Worm (Caenorhabditis elegans): ENCODE data around the gene C50E3.6.

ce11 chrV:7595132-7595531 lies 4.8 kb upstream of the C50E3.6 start:
- no peak for TF ChIP-seq lin-15B (tag; optimal IDR thresholded peaks at IDR 0.05)
- no peak for TF ChIP-seq ZK546.5 (tag; optimal IDR thresholded peaks at IDR 0.05)
- no peak for TF ChIP-seq elt-3 (tag; optimal IDR thresholded peaks at IDR 0.05)
- no peak for TF ChIP-seq eor-1 (tag; optimal IDR thresholded peaks at IDR 0.05)
- TF ChIP-seq ztf-11 (tag; optimal IDR thresholded peaks at IDR 0.05): no peak
- TF ChIP-seq jun-1 (tag; optimal IDR thresholded peaks at IDR 0.05): no peak
- TF ChIP-seq nhr-11 (tag; optimal IDR thresholded peaks at IDR 0.05): no peak
- TF ChIP-seq nhr-237 (tag; optimal IDR thresholded peaks at IDR 0.05): no peak
- TF ChIP-seq aly-2 (tag; optimal IDR thresholded peaks at IDR 0.05): no peak
- no peak for TF ChIP-seq unc-62 (GFP tag; optimal IDR thresholded peaks at IDR 0.05)
- TF ChIP-seq fkh-10 (GFP tag; optimal IDR thresholded peaks at IDR 0.05): no peak
- TF ChIP-seq nhr-76 (tag; optimal IDR thresholded peaks at IDR 0.05): no peak
- TF ChIP-seq egl-5 (tag; optimal IDR thresholded peaks at IDR 0.05): no peak
- no peak for TF ChIP-seq nhr-28 (tag; optimal IDR thresholded peaks at IDR 0.05)

Measured in whole organism, L3 larva.